Worm (Caenorhabditis elegans) whole organism, late embryonic: ENCODE measurements around the gene pigs-1.

Source experiments
- F13H6.1 ChIP-seq: sonication (generic microtip); optimal IDR thresholded peaks from 2 replicates; lab custom pipeline; 2016; ENCODE audit warnings: missing genetic modification characterization, missing compliant biosample characterization
- K09A11.1 ChIP-seq: sonication (generic microtip); optimal IDR thresholded peaks from 2 replicates; lab custom pipeline; 2017; ENCODE audit warnings: antibody characterized with exemption, mild to moderate bottlenecking, missing genetic modification characterization, missing compliant biosample characterization; ENCODE audit not compliant: insufficient read depth
- Y22D7AL.16 ChIP-seq: sonication (generic microtip); optimal IDR thresholded peaks from 2 replicates; lab custom pipeline; 2016; ENCODE audit warnings: missing genetic modification characterization, missing compliant biosample characterization
- ceh-14 ChIP-seq: sonication (generic microtip); optimal IDR thresholded peaks from 2 replicates; lab custom pipeline; 2016; ENCODE audit warnings: missing genotype, missing genetic modification characterization, missing compliant biosample characterization
- ceh-2 ChIP-seq: sonication (generic microtip); optimal IDR thresholded peaks from 2 replicates; lab custom pipeline; 2016; ENCODE audit warnings: missing genotype, missing genetic modification characterization, missing compliant biosample characterization
- ceh-22 ChIP-seq: sonication (generic microtip); optimal IDR thresholded peaks from 2 replicates; lab custom pipeline; 2017; ENCODE audit warnings: missing biosample characterization, missing genetic modification characterization
- ceh-31 ChIP-seq: sonication (generic microtip); optimal IDR thresholded peaks from 2 replicates; lab custom pipeline; 2016; ENCODE audit warnings: missing genetic modification characterization, missing compliant biosample characterization
- ceh-45 ChIP-seq: fragments of 200-800 bp; sonication (Bioruptor generic); IDR thresholded peaks from 2 replicates; pipeline ENCODE4 v1.3.6; 2022; ENCODE audit warnings: missing genetic modification reagents, missing genetic modification characterization, missing compliant biosample characterization
- ceh-48 ChIP-seq: sonication (generic microtip); optimal IDR thresholded peaks from 2 replicates; lab custom pipeline; 2016; ENCODE audit warnings: missing genetic modification characterization, inconsistent platforms, missing compliant biosample characterization
- ceh-6 ChIP-seq: fragments of 200-800 bp; sonication (Bioruptor generic); optimal IDR thresholded peaks from 2 replicates; lab custom pipeline; 2018; ENCODE audit warnings: mild to moderate bottlenecking, missing genetic modification characterization, missing compliant biosample characterization
- che-1 ChIP-seq: sonication (generic microtip); optimal IDR thresholded peaks from 2 replicates; lab custom pipeline; 2016; ENCODE audit warnings: mild to moderate bottlenecking, missing genetic modification characterization, missing compliant biosample characterization
- dmd-4 ChIP-seq: sonication (generic microtip); optimal IDR thresholded peaks from 2 replicates; lab custom pipeline; 2016; ENCODE audit warnings: borderline replicate concordance, missing genetic modification characterization, missing compliant biosample characterization
- elt-2 ChIP-seq: sonication (generic microtip); optimal IDR thresholded peaks from 2 replicates; lab custom pipeline; 2016; ENCODE audit warnings: missing genetic modification reagents, missing genetic modification characterization, missing compliant biosample characterization
- elt-4 ChIP-seq: sonication (generic microtip); optimal IDR thresholded peaks from 2 replicates; lab custom pipeline; 2016; ENCODE audit warnings: missing genetic modification characterization, missing compliant biosample characterization
- ets-4 ChIP-seq: sonication (generic microtip); optimal IDR thresholded peaks from 2 replicates; lab custom pipeline; 2016; ENCODE audit warnings: missing genetic modification characterization, missing compliant biosample characterization
- eyg-1 ChIP-seq: sonication (generic microtip); optimal IDR thresholded peaks from 2 replicates; lab custom pipeline; 2016; ENCODE audit warnings: missing genotype, missing genetic modification characterization, missing compliant biosample characterization
- fkh-10 ChIP-seq: fragments of 150-350 bp; optimal IDR thresholded peaks from 2 replicates; lab custom pipeline; 2014; ENCODE audit warnings: missing biosample characterization, missing genetic modification reagents, missing genetic modification characterization
- hlh-8 ChIP-seq: sonication (generic microtip); optimal IDR thresholded peaks from 2 replicates; lab custom pipeline; 2016; ENCODE audit warnings: missing genotype, missing genetic modification characterization, missing compliant biosample characterization
- mec-3 ChIP-seq: sonication (generic microtip); optimal IDR thresholded peaks from 2 replicates; lab custom pipeline; 2016; ENCODE audit warnings: borderline replicate concordance, missing genetic modification characterization, missing compliant biosample characterization
- nhr-11 ChIP-seq: fragments of 150-350 bp; optimal IDR thresholded peaks from 2 replicates; lab custom pipeline; 2014; ENCODE audit warnings: missing biosample characterization, missing genetic modification characterization
- nhr-232 ChIP-seq: sonication (generic microtip); optimal IDR thresholded peaks from 2 replicates; lab custom pipeline; 2016; ENCODE audit warnings: missing genetic modification characterization, missing compliant biosample characterization
- odd-2 ChIP-seq: sonication (generic microtip); optimal IDR thresholded peaks from 2 replicates; lab custom pipeline; 2017; ENCODE audit warnings: antibody characterized with exemption, mild to moderate bottlenecking, missing genetic modification characterization, missing compliant biosample characterization
- pag-3 ChIP-seq: sonication (generic microtip); optimal IDR thresholded peaks from 2 replicates; lab custom pipeline; 2016; ENCODE audit warnings: missing compliant biosample characterization, missing genetic modification characterization, borderline replicate concordance
- pat-9 ChIP-seq: fragments of 200-800 bp; sonication (Bioruptor generic); optimal IDR thresholded peaks from 2 replicates; lab custom pipeline; 2018; ENCODE audit warnings: mild to moderate bottlenecking, missing genetic modification characterization, moderate library complexity, missing compliant biosample characterization
- pax-1 ChIP-seq: fragments of 150-350 bp; optimal IDR thresholded peaks from 2 replicates; lab custom pipeline; 2014; ENCODE audit warnings: missing biosample characterization, missing genetic modification characterization
- pha-2 ChIP-seq: sonication (generic microtip); optimal IDR thresholded peaks from 2 replicates; lab custom pipeline; 2017; ENCODE audit warnings: mild to moderate bottlenecking, missing genetic modification characterization, missing compliant biosample characterization
- pha-4 ChIP-seq: fragments of 150-350 bp; optimal IDR thresholded peaks from 2 replicates; lab custom pipeline; 2018; ENCODE audit warnings: missing biosample characterization, missing genetic modification reagents, missing genetic modification characterization
- pqm-1 ChIP-seq: sonication (generic microtip); optimal IDR thresholded peaks from 2 replicates; lab custom pipeline; 2016; ENCODE audit warnings: missing genetic modification characterization, missing compliant biosample characterization
- ref-2 ChIP-seq: sonication (generic microtip); optimal IDR thresholded peaks from 2 replicates; lab custom pipeline; 2016; ENCODE audit warnings: missing genetic modification characterization, missing compliant biosample characterization
- sdc-2 ChIP-seq: sonication (generic microtip); optimal IDR thresholded peaks from 2 replicates; lab custom pipeline; 2016; ENCODE audit warnings: missing genotype, missing genetic modification characterization, missing compliant biosample characterization
- sox-2 ChIP-seq: fragments of 200-800 bp; sonication (Bioruptor generic); IDR thresholded peaks from 2 replicates; pipeline ENCODE4 v1.3.6; 2022; ENCODE audit warnings: missing genetic modification reagents, missing genetic modification characterization, missing compliant biosample characterization
- sox-4 ChIP-seq: sonication (generic microtip); optimal IDR thresholded peaks from 2 replicates; lab custom pipeline; 2017; ENCODE audit warnings: mild to moderate bottlenecking, missing genetic modification characterization, inconsistent platforms, missing compliant biosample characterization
- syd-9 ChIP-seq: sonication (generic microtip); optimal IDR thresholded peaks from 2 replicates; lab custom pipeline; 2016; ENCODE audit warnings: mild to moderate bottlenecking, missing genetic modification characterization, moderate library complexity, missing compliant biosample characterization
- tbx-2 ChIP-seq: sonication (generic microtip); optimal IDR thresholded peaks from 2 replicates; lab custom pipeline; 2016; ENCODE audit warnings: missing genetic modification characterization, missing compliant biosample characterization
- ttx-3 ChIP-seq: sonication (generic microtip); optimal IDR thresholded peaks from 2 replicates; lab custom pipeline; 2016; ENCODE audit warnings: missing genetic modification reagents, missing genetic modification characterization, missing compliant biosample characterization
- unc-3 ChIP-seq, 2 experiments: fragments of 200-800 bp in 1 of 2; sonication (Bioruptor generic) in 1 of 2; sonication (generic microtip) in 1 of 2; conservative IDR thresholded peaks in 1 of 2; optimal IDR thresholded peaks in 1 of 2; 2 replicates each; pipeline versions ENCODE4 v1.3.6 to Lab custom; 2016 to 2022; ENCODE audit warnings: missing compliant biosample characterization in 2 of 2, missing genetic modification characterization in 2 of 2, missing genetic modification reagents in 1 of 2
- unc-86 ChIP-seq: sonication (generic microtip); optimal IDR thresholded peaks from 2 replicates; lab custom pipeline; 2016; ENCODE audit warnings: missing genetic modification characterization, missing compliant biosample characterization
- zip-5 ChIP-seq: sonication (generic microtip); optimal IDR thresholded peaks from 2 replicates; lab custom pipeline; 2016; ENCODE audit warnings: missing genetic modification characterization, missing compliant biosample characterization

Gene pigs-1

ce11 chrIV:10144909-10145308 lies 3.9 kb downstream of the pigs-1 start:
- no peak for TF ChIP-seq F13H6.1 (tag; lab: Kevin White, UChicago)
- no peak for TF ChIP-seq sox-2 (GFP tag; lab: Robert Waterston, UW)
- TF ChIP-seq elt-4 (tag; lab: Kevin White, UChicago), result no peak
- TF ChIP-seq ceh-45 (GFP tag; lab: Robert Waterston, UW), result no peak
- no peak for TF ChIP-seq K09A11.1 (tag; lab: Kevin White, UChicago)
- TF ChIP-seq odd-2, result no peak

ce11 chrIV:10144487-10144886 lies 4.4 kb downstream of the pigs-1 start:
- no peak for TF ChIP-seq unc-86 (tag; lab: Kevin White, UChicago)
- TF ChIP-seq ceh-6 (GFP tag; lab: Kevin White, UChicago), result no peak
- no peak for TF ChIP-seq syd-9 (tag; lab: Kevin White, UChicago)
- TF ChIP-seq ref-2 (tag; lab: Kevin White, UChicago), result no peak
- TF ChIP-seq fkh-10 (GFP tag; lab: Kevin White, UChicago), result no peak
- TF ChIP-seq ceh-14 (tag; lab: Kevin White, UChicago), result no peak
- TF ChIP-seq dmd-4, result no peak
- no peak for TF ChIP-seq elt-2
- no peak for TF ChIP-seq sox-4
- no peak for TF ChIP-seq ceh-2
- no peak for TF ChIP-seq pqm-1 (tag; lab: Kevin White, UChicago)
- TF ChIP-seq ceh-48, result no peak
- TF ChIP-seq ceh-22, result no peak
- TF ChIP-seq pha-2 (tag; lab: Kevin White, UChicago), result no peak
- no peak for TF ChIP-seq pag-3 (tag; lab: Kevin White, UChicago)
- TF ChIP-seq ets-4 (tag; lab: Kevin White, UChicago), result no peak
- no peak for TF ChIP-seq che-1 (tag; lab: Kevin White, UChicago)
- TF ChIP-seq hlh-8 (tag; lab: Kevin White, UChicago), result no peak

- no peak for TF ChIP-seq mec-3 (tag; lab: Kevin White, UChicago)
- no peak for TF ChIP-seq sdc-2 (tag; lab: Kevin White, UChicago)
- TF ChIP-seq eyg-1, result no peak
- no peak for TF ChIP-seq pha-4 (tag; lab: Kevin White, UChicago)
- no peak for TF ChIP-seq tbx-2 (tag; lab: Kevin White, UChicago)
- no peak for TF ChIP-seq Y22D7AL.16
- TF ChIP-seq nhr-11 (tag; lab: Kevin White, UChicago), result no peak
These were observed 5.2 kb downstream of the pigs-1 start, which contains the start of gene msp-38 for ce11 chrIV:10143640-10144039. TSS of gene msp-38 (minus strand) at chrIV:10143740.

- no peak for TF ChIP-seq hlh-8 (tag; lab: Kevin White, UChicago)
- no peak for TF ChIP-seq ref-2 (tag; lab: Kevin White, UChicago)
- TF ChIP-seq ceh-45 (GFP tag; lab: Robert Waterston, UW), result no peak
- TF ChIP-seq pag-3 (tag; lab: Kevin White, UChicago), result no peak
- TF ChIP-seq nhr-11 (tag; lab: Kevin White, UChicago), result no peak
- no peak for TF ChIP-seq ceh-14 (tag; lab: Kevin White, UChicago)
- TF ChIP-seq sox-4, result no peak
- no peak for TF ChIP-seq unc-3 (GFP tag; conservative IDR thresholded peaks at IDR 0.05; lab: Robert Waterston, UW)
- no peak for TF ChIP-seq unc-3 (tag; optimal IDR thresholded peaks at IDR 0.05; lab: Kevin White, UChicago)
- no peak for TF ChIP-seq nhr-232
- TF ChIP-seq ceh-31, result no peak
- TF ChIP-seq pat-9 (tag; lab: Kevin White, UChicago), result no peak
- TF ChIP-seq ttx-3 (tag; lab: Kevin White, UChicago), result no peak
- TF ChIP-seq zip-5 (tag; lab: Kevin White, UChicago), result no peak
- TF ChIP-seq sdc-2 (tag; lab: Kevin White, UChicago), result no peak
- TF ChIP-seq pax-1 (tag; lab: Kevin White, UChicago), result no peak
- TF ChIP-seq ceh-6 (GFP tag; lab: Kevin White, UChicago), result no peak
- TF ChIP-seq, all 69 proteins: peak for 0
These were observed 6.8 kb downstream of the pigs-1 start, which contains the start of the genes gst-2, gst-4 and dhs-12 for ce11 chrIV:10141930-10142505. TSS of gene gst-2 (minus strand) at chrIV:10142061. TSS of gene gst-4 (plus strand) at chrIV:10142225. TSS of gene dhs-12 (plus strand) at chrIV:10142455.
